Fruit fly (Drosophila melanogaster) whole organism, wandering third instar larva: ENCODE measurements around the gene NPF.

Experiments
- Abd-B ChIP-seq: fragments of >200 bp; optimal IDR thresholded peaks from 2 replicates; lab custom pipeline; 2017; ENCODE audit warnings: missing biosample characterization, missing genetic modification characterization
- CG32264 ChIP-seq: fragments of 200-800 bp; sonication (Bioruptor generic); optimal IDR thresholded peaks from 2 replicates; lab custom pipeline; 2016; ENCODE audit warnings: missing biosample characterization, missing genetic modification characterization
- CG9705 ChIP-seq: fragments of 200-800 bp; sonication (Bioruptor generic); optimal IDR thresholded peaks from 2 replicates; lab custom pipeline; 2018; ENCODE audit warnings: missing biosample characterization, mild to moderate bottlenecking, missing genetic modification characterization
- CrebA ChIP-seq: fragments of 200-800 bp; sonication (Bioruptor generic); optimal IDR thresholded peaks from 2 replicates; lab custom pipeline; 2016; ENCODE audit warnings: missing biosample characterization, mild to moderate bottlenecking, missing genetic modification characterization, borderline replicate concordance
- Dfd ChIP-seq: fragments of >200 bp; optimal IDR thresholded peaks from 2 replicates; lab custom pipeline; 2017; ENCODE audit warnings: missing biosample characterization, missing genetic modification characterization
- Dif ChIP-seq: fragments of 200-275, 200-300 bp; sonication (Bioruptor generic); optimal IDR thresholded peaks from 2 replicates; lab custom pipeline; 2018; ENCODE audit warnings: missing biosample characterization, missing genetic modification characterization; ENCODE audit not compliant: partially characterized antibody
- GATAd ChIP-seq: sonication (Bioruptor generic); optimal IDR thresholded peaks from 2 replicates; lab custom pipeline; 2016; ENCODE audit warnings: missing biosample characterization, missing genetic modification characterization
- HLH106 ChIP-seq: fragments of 200-800 bp; optimal IDR thresholded peaks from 3 replicates; lab custom pipeline; 2019; ENCODE audit warnings: missing biosample characterization, mild to moderate bottlenecking, missing genetic modification characterization, moderate library complexity
- Hr78 ChIP-seq: fragments of >200 bp; optimal IDR thresholded peaks from 2 replicates; lab custom pipeline; 2017; ENCODE audit warnings: missing biosample characterization, missing genetic modification characterization
- Hr83 ChIP-seq: fragments of 200-300 bp; sonication (Bioruptor generic); optimal IDR thresholded peaks from 2 replicates; lab custom pipeline; 2016; ENCODE audit warnings: missing biosample characterization, mild to moderate bottlenecking, missing genetic modification characterization, moderate library complexity; ENCODE audit not compliant: poor library complexity, severe bottlenecking
- Jra ChIP-seq: sonication (Bioruptor generic); optimal IDR thresholded peaks from 2 replicates; lab custom pipeline; 2016; ENCODE audit warnings: missing biosample characterization, missing genetic modification characterization
- Mio ChIP-seq: sonication (Bioruptor generic); optimal IDR thresholded peaks from 2 replicates; lab custom pipeline; 2016; ENCODE audit warnings: missing biosample characterization, missing genetic modification characterization
- N ChIP-seq: fragments of >200 bp; optimal IDR thresholded peaks from 2 replicates; lab custom pipeline; 2018; ENCODE audit warnings: missing biosample characterization, missing external identifiers, missing genetic modification characterization
- OdsH ChIP-seq: fragments of 200-800 bp; sonication (Bioruptor generic); optimal IDR thresholded peaks from 2 replicates; lab custom pipeline; 2016; ENCODE audit warnings: missing biosample characterization, mild to moderate bottlenecking, missing genetic modification characterization
- Rel ChIP-seq, 2 experiments: fragments of 200-800 bp; sonication (Bioruptor generic) in 1 of 2; optimal IDR thresholded peaks; 2 replicates in 1 of 2; 3 replicates in 1 of 2; lab custom pipeline; 2016 to 2019; ENCODE audit warnings: mild to moderate bottlenecking in 2 of 2, missing biosample characterization in 2 of 2, missing genetic modification characterization in 2 of 2, moderate library complexity in 1 of 2
- Vsx2 ChIP-seq: fragments of 200-300, 225-300 bp; sonication (Bioruptor generic); optimal IDR thresholded peaks from 2 replicates; lab custom pipeline; 2018; ENCODE audit warnings: missing biosample characterization, missing genetic modification characterization; ENCODE audit not compliant: partially characterized antibody
- br ChIP-seq: fragments of 200-800 bp; sonication (Bioruptor generic); optimal IDR thresholded peaks from 2 replicates; lab custom pipeline; 2016; ENCODE audit warnings: missing biosample characterization, missing genetic modification characterization
- brk ChIP-seq: fragments of 200-800 bp; sonication (Bioruptor generic); optimal IDR thresholded peaks from 2 replicates; lab custom pipeline; 2016; ENCODE audit warnings: missing biosample characterization, mild to moderate bottlenecking, missing genetic modification characterization
- dl ChIP-seq, 2 experiments: fragments of 175-275, 200-275 bp in 1 of 2; fragments of 200-275 bp in 1 of 2; sonication (Bioruptor generic); optimal IDR thresholded peaks; lab custom pipeline; 2018; ENCODE audit warnings: mild to moderate bottlenecking in 2 of 2, missing biosample characterization in 2 of 2, missing genetic modification characterization in 2 of 2, moderate library complexity in 2 of 2; ENCODE audit not compliant: partially characterized antibody in 2 of 2, insufficient read depth in 1 of 2
- dmrt93B ChIP-seq: fragments of 200-800 bp; sonication (Bioruptor generic); optimal IDR thresholded peaks from 2 replicates; lab custom pipeline; 2018; ENCODE audit warnings: missing biosample characterization, mild to moderate bottlenecking, missing genetic modification characterization
- ey ChIP-seq: fragments of 200-800 bp; sonication (Bioruptor generic); optimal IDR thresholded peaks from 2 replicates; lab custom pipeline; 2016; ENCODE audit warnings: missing biosample characterization, missing genetic modification characterization
- foxo ChIP-seq, 2 experiments: fragments of 200-800 bp; sonication (Bioruptor generic); optimal IDR thresholded peaks; 2 replicates in 1 of 2; 3 replicates in 1 of 2; lab custom pipeline; 2016 to 2017; ENCODE audit warnings: missing biosample characterization in 2 of 2, missing genetic modification characterization in 2 of 2
- fru ChIP-seq: fragments of 200-800 bp; sonication (Bioruptor generic); optimal IDR thresholded peaks from 3 replicates; lab custom pipeline; 2016; ENCODE audit warnings: missing biosample characterization, mild to moderate bottlenecking, missing genetic modification characterization
- h ChIP-seq: fragments of 200-800 bp; sonication (Bioruptor generic); optimal IDR thresholded peaks from 3 replicates; lab custom pipeline; 2016; ENCODE audit warnings: missing biosample characterization, mild to moderate bottlenecking, missing genetic modification characterization
- jim ChIP-seq: fragments of 175-275, 200-325 bp; sonication (Bioruptor generic); optimal IDR thresholded peaks from 2 replicates; lab custom pipeline; 2016; ENCODE audit warnings: missing biosample characterization, mild to moderate bottlenecking, missing genetic modification characterization
- lola ChIP-seq: fragments of >200 bp; optimal IDR thresholded peaks from 2 replicates; lab custom pipeline; 2017; ENCODE audit warnings: missing biosample characterization, missing genetic modification characterization
- pan ChIP-seq: fragments of >200 bp; optimal IDR thresholded peaks from 2 replicates; lab custom pipeline; 2017
- psq ChIP-seq: fragments of 200-800 bp; sonication (Bioruptor generic); optimal IDR thresholded peaks from 3 replicates; lab custom pipeline; 2017; ENCODE audit warnings: missing biosample characterization, mild to moderate bottlenecking, missing genetic modification characterization, moderate library complexity
- rgr ChIP-seq: fragments of 200-800 bp; sonication (Bioruptor generic); optimal IDR thresholded peaks from 3 replicates; lab custom pipeline; 2016; ENCODE audit warnings: missing biosample characterization, mild to moderate bottlenecking, missing genetic modification characterization
- sage ChIP-seq: fragments of 200-800 bp; sonication (Bioruptor generic); optimal IDR thresholded peaks from 2 replicates; lab custom pipeline; 2016; ENCODE audit warnings: missing biosample characterization, mild to moderate bottlenecking, missing genetic modification characterization
- sv ChIP-seq: fragments of 200-800 bp; sonication (Bioruptor generic); optimal IDR thresholded peaks from 3 replicates; lab custom pipeline; 2016; ENCODE audit warnings: missing biosample characterization, missing genetic modification characterization
- tai ChIP-seq: sonication (Bioruptor generic); optimal IDR thresholded peaks from 2 replicates; lab custom pipeline; 2016; ENCODE audit warnings: missing biosample characterization, missing genetic modification characterization
- usp ChIP-seq: fragments of >200 bp; optimal IDR thresholded peaks from 2 replicates; lab custom pipeline; 2017; ENCODE audit warnings: missing biosample characterization, missing genetic modification characterization
- woc ChIP-seq: sonication (Bioruptor generic); optimal IDR thresholded peaks from 2 replicates; lab custom pipeline; 2016; ENCODE audit warnings: missing biosample characterization, mild to moderate bottlenecking, missing genetic modification characterization

The NPF gene

DNA sequence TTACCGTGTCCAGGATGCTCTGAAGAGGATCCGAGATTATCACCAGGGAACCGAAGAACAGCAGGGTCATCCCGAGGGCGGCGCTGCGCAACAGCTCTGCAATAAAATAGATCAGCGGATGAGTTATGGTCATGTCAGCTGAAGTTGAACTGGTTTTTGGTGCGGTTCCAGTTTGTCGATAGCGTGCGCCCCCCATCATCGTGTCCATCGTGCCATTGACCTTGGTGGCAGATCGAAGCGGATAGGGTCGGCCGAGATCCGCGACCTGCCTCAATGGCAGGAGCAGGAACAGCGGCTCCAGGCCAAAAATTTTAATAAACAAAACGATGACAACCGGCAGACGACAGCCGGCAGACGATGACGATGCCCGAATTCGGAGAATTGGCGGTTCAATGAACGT is 9.4 kb upstream of the NPF start:
- TF ChIP-seq ey (no peak), CG9705 (GFP tag; lab: Kevin White, UChicago) (no peak), OdsH (no peak), N (no peak), fru (GFP tag; lab: Kevin White, UChicago) (no peak), psq (GFP tag; lab: Kevin White, UChicago) (no peak), brk (GFP tag; lab: Kevin White, UChicago) (no peak), Dfd (no peak), h (GFP tag; lab: Kevin White, UChicago) (no peak), Rel (GFP tag; optimal IDR thresholded peaks at IDR 0.05; lab: Kevin White, UChicago) (no peak), Rel (tag; optimal IDR thresholded peaks at IDR 0.05; lab: Kevin White, UChicago) (no peak), Hr83 (GFP tag; lab: Kevin White, UChicago) (no peak), Dif (GFP tag; lab: Kevin White, UChicago) (no peak), lola (no peak), jim (GFP tag; lab: Kevin White, UChicago) (no peak), woc (no peak), sage (GFP tag; lab: Kevin White, UChicago) (no peak), pan (no peak), CG32264 (no peak), HLH106 (tag; lab: Kevin White, UChicago) (no peak)

DNA sequence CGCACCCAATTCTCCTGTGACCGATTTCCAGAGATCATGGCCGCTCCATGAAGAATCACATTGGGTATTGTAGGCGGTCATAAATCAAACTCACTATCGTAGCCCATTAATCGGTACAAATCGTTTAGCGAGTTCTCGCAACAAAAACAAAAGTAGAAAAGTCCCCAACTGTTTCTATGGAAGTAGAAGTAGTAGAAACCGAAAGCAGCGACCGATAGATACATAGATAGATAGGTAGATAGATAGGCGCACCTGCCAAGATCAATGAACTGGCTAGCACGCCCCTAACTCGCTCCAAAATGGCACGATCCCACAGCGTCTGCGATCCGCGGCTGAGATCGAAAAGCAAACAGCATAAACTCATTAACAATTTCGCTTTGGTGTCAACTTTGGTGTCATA is 8.3 kb upstream of the NPF start:
- TF ChIP-seq dl (GFP tag; optimal IDR thresholded peaks at IDR 0.05; lab: Kevin White, UChicago; ENCODE audit: insufficient read depth in 1 of 2, partially characterized antibody in 2 of 2) (no peak), jim (GFP tag; lab: Kevin White, UChicago) (no peak), foxo (GFP tag; optimal IDR thresholded peaks at IDR 0.05; lab: Kevin White, UChicago) (no peak), Jra (GFP tag; lab: Kevin White, UChicago) (no peak), ey (no peak), usp (GFP tag; lab: Kevin White, UChicago) (no peak), sv (GFP tag; lab: Kevin White, UChicago) (no peak), Dif (GFP tag; lab: Kevin White, UChicago) (no peak), Rel (GFP tag; optimal IDR thresholded peaks at IDR 0.05; lab: Kevin White, UChicago) (no peak), Rel (tag; optimal IDR thresholded peaks at IDR 0.05; lab: Kevin White, UChicago) (no peak), fru (GFP tag; lab: Kevin White, UChicago) (no peak), N (no peak), Mio (no peak), tai (GFP tag; lab: Kevin White, UChicago) (no peak), br (GFP tag; lab: Kevin White, UChicago) (no peak), psq (GFP tag; lab: Kevin White, UChicago) (no peak), Hr78 (GFP tag; lab: Kevin White, UChicago) (no peak), Hr83 (GFP tag; lab: Kevin White, UChicago) (no peak), sage (GFP tag; lab: Kevin White, UChicago) (no peak), rgr (GFP tag; lab: Kevin White, UChicago) (no peak)

DNA sequence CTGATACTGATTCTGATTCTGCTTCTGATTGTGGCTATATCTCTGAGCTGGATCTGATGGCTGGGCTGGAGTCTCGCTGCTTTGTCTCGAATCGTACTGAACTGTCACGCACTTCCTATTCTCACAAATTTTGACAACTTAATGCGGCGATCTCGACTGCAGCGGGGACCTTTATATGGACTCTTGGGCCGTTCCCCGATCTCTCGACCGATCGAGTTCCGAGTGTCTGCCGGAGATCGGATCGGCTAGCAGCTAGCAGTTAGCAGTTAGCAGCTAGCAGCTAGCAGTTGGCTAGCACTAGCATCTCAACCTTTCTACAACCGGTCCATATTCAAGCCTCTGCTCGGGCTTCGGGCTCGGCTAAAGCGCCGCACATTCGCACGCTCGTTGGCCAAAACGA is 4.3 kb upstream of the NPF start, which contains the start of gene CG10345:
TSS of gene CG10345 (minus strand) at position 147 of the 400 bp plus-strand sequence.
- TF ChIP-seq dl (GFP tag; optimal IDR thresholded peaks at IDR 0.05; lab: Kevin White, UChicago; ENCODE audit: insufficient read depth in 1 of 2, partially characterized antibody in 2 of 2) = no peak
- no peak for TF ChIP-seq foxo (GFP tag; optimal IDR thresholded peaks at IDR 0.05; lab: Kevin White, UChicago)
- no peak for TF ChIP-seq Hr83 (GFP tag; lab: Kevin White, UChicago)
- no peak for TF ChIP-seq Vsx2
- TF ChIP-seq ey = no peak
- TF ChIP-seq Jra (GFP tag; lab: Kevin White, UChicago) = no peak
- no peak for TF ChIP-seq Abd-B (GFP tag; lab: Kevin White, UChicago)
- no peak for TF ChIP-seq Dfd
- no peak for TF ChIP-seq br (GFP tag; lab: Kevin White, UChicago)
- no peak for TF ChIP-seq dmrt93B (GFP tag; lab: Kevin White, UChicago)
- no peak for TF ChIP-seq fru (GFP tag; lab: Kevin White, UChicago)
- no peak for TF ChIP-seq GATAd (GFP tag; lab: Kevin White, UChicago)
- no peak for TF ChIP-seq sv (GFP tag; lab: Kevin White, UChicago)
- no peak for TF ChIP-seq sage (GFP tag; lab: Kevin White, UChicago)
- TF ChIP-seq tai (GFP tag; lab: Kevin White, UChicago) = no peak
- TF ChIP-seq Hr78 (GFP tag; lab: Kevin White, UChicago) = no peak
- TF ChIP-seq N = no peak
- no peak for TF ChIP-seq psq (GFP tag; lab: Kevin White, UChicago)
- TF ChIP-seq CrebA = no peak
